Worm (Caenorhabditis elegans): ENCODE measurements around the gene snx-14.

snx-14 gene

DNA sequence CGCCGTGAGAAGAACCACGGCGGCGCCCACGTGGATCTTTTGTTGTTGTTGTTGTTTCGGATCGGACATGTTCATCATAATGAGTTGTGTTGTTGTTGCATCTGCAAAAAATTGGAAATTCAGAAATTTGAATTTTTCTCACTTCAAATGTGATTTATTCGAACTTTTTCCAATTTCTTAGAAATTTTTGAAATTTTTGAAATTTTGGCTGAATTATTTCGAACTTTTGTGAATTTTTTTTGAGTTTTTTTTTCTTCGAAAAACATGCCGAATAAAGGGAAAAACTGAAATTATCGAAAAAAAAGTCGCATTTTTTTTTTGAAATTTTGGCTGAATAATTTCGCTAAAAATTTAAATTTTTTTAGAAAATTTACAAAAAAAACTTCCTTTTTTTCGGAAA is at the start of gene snx-14:
TSS of gene snx-14 (minus strand) at position 101 of the 400 bp plus-strand sequence.
- no peak for TF ChIP-seq nhr-11 (tag; optimal IDR thresholded peaks at IDR 0.05)
- TF ChIP-seq rbr-2 (tag; optimal IDR thresholded peaks at IDR 0.05) = no peak
- TF ChIP-seq ama-1 (optimal IDR thresholded peaks at IDR 0.05) = no peak
- TF ChIP-seq zip-11 (GFP tag; IDR thresholded peaks at IDR 0.05) = no peak
- no peak for TF ChIP-seq ztf-11 (tag; optimal IDR thresholded peaks at IDR 0.05)
- no peak for TF ChIP-seq pha-4 (GFP tag; IDR thresholded peaks at IDR 0.05)
- no peak for TF ChIP-seq pha-4 (tag; optimal IDR thresholded peaks at IDR 0.05)
- no peak for TF ChIP-seq Y5F2A.4 (GFP tag; optimal IDR thresholded peaks at IDR 0.05)
- no peak for TF ChIP-seq saeg-2 (GFP tag; IDR thresholded peaks at IDR 0.05)
- TF ChIP-seq fos-1 (tag; optimal IDR thresholded peaks at IDR 0.05) = no peak
- TF ChIP-seq nhr-25 (tag; optimal IDR thresholded peaks at IDR 0.05; ENCODE audit: borderline replicate concordance, insufficient read depth) = no peak
- no peak for TF ChIP-seq tag-97 (GFP tag; IDR thresholded peaks at IDR 0.05)

ce11 chrII:13575018-13575948 is 44.3 kb upstream of the snx-14 start, which contains the start of the genes mrpl-37 and lin-38:
Gene mrpl-37 (minus strand): TSS chrII:13575068.
Gene lin-38 (plus strand): TSS chrII:13575925.
- TF ChIP-seq lin-15B (tag; optimal IDR thresholded peaks at IDR 0.05) = peak; percentile 53
- TF ChIP-seq T20F7.1 (GFP tag; optimal IDR thresholded peaks at IDR 0.05) = no peak
- TF ChIP-seq lin-13 (GFP tag; optimal IDR thresholded peaks at IDR 0.05) = peak; percentile 84
- TF ChIP-seq F37D6.2 (tag; optimal IDR thresholded peaks at IDR 0.05) = peak; percentile 25
- no peak for TF ChIP-seq gei-8 (GFP tag; optimal IDR thresholded peaks at IDR 0.05)
- TF ChIP-seq dpl-1 (GFP tag; optimal IDR thresholded peaks at IDR 0.05) = peak; percentile 68
- TF ChIP-seq Y5F2A.4 (GFP tag; optimal IDR thresholded peaks at IDR 0.05) = no peak
- TF ChIP-seq fkh-10 (GFP tag; optimal IDR thresholded peaks at IDR 0.05) = peak; percentile 53
- peak; percentile 13 for TF ChIP-seq F49E8.2 (tag; optimal IDR thresholded peaks at IDR 0.05; ENCODE audit: borderline replicate concordance)
- no peak for TF ChIP-seq ZK337.2 (GFP tag; IDR thresholded peaks at IDR 0.05)
- peak; percentile 80 for TF ChIP-seq hlh-30 (tag; optimal IDR thresholded peaks at IDR 0.05; ENCODE audit: insufficient read depth)
- peak; percentile 78 for TF ChIP-seq set-16 (GFP tag; IDR thresholded peaks at IDR 0.05)
- TF ChIP-seq daf-19 (GFP tag; conservative IDR thresholded peaks at IDR 0.05) = no peak
- TF ChIP-seq nhr-28 (tag; optimal IDR thresholded peaks at IDR 0.05) = peak; percentile 29
- no peak for TF ChIP-seq dmd-9 (GFP tag; IDR thresholded peaks at IDR 0.05)
- peak; percentile 73 for TF ChIP-seq mep-1 (tag; optimal IDR thresholded peaks at IDR 0.05)
- peak; percentile 48 for TF ChIP-seq nhr-11 (tag; optimal IDR thresholded peaks at IDR 0.05)
- peak; percentile 64 for TF ChIP-seq dve-1 (tag; optimal IDR thresholded peaks at IDR 0.05; ENCODE audit: insufficient read depth)
- peak; percentile 58 for TF ChIP-seq rbr-2 (tag; optimal IDR thresholded peaks at IDR 0.05)
- peak; percentile 5 for TF ChIP-seq nhr-25 (tag; optimal IDR thresholded peaks at IDR 0.05; ENCODE audit: borderline replicate concordance, insufficient read depth)
- peak; percentile 15 to 78 for TF ChIP-seq lsy-2 (tag; optimal IDR thresholded peaks at IDR 0.05)
- peak; percentile 86 for TF ChIP-seq lin-38 (GFP tag; IDR thresholded peaks at IDR 0.05)
- no peak for TF ChIP-seq daf-16 (GFP tag; optimal IDR thresholded peaks at IDR 0.05)
- peak; percentile 46 for TF ChIP-seq daf-16 (tag; optimal IDR thresholded peaks at IDR 0.05)
- peak in 1 of 2 experiments; percentile 55 for TF ChIP-seq mdl-1 (tag; optimal IDR thresholded peaks at IDR 0.05)
- peak; percentile 85 for TF ChIP-seq nhr-77 (tag; optimal IDR thresholded peaks at IDR 0.05)
- TF ChIP-seq mdt-29 (GFP tag; IDR thresholded peaks at IDR 0.05) = no peak
- no peak for TF ChIP-seq lin-1 (GFP tag; IDR thresholded peaks at IDR 0.05)
- no peak for TF ChIP-seq madf-9 (GFP tag; conservative IDR thresholded peaks at IDR 0.05)
- no peak for TF ChIP-seq ztf-7 (tag; optimal IDR thresholded peaks at IDR 0.05)
- peak; percentile 58 for TF ChIP-seq nhr-6 (tag; optimal IDR thresholded peaks at IDR 0.05)
- peak in 1 of 2 experiments; percentile 63 for TF ChIP-seq hif-1 (tag; optimal IDR thresholded peaks at IDR 0.05)
- TF ChIP-seq zag-1 (tag; optimal IDR thresholded peaks at IDR 0.05) = no peak
- peak; percentile 64 for TF ChIP-seq hmg-1.1 (GFP tag; IDR thresholded peaks at IDR 0.05)
- TF ChIP-seq aha-1 (tag) = peak; percentile 98
- 0 out of 2 replicates have a peak, but pooled peaks have one; percentile 47 for TF ChIP-seq egl-43 (GFP tag; IDR thresholded peaks at IDR 0.05)
- no peak for TF ChIP-seq T26A8.4 (GFP tag; IDR thresholded peaks at IDR 0.05)
- TF ChIP-seq pha-4 (GFP tag; IDR thresholded peaks at IDR 0.05) = peak; percentile 39; the same call in 1 of the 2 replicates
- TF ChIP-seq pha-4 (tag; optimal IDR thresholded peaks at IDR 0.05) = no peak
- TF ChIP-seq snpc-4 (tag; optimal IDR thresholded peaks at IDR 0.05) = no peak
- no peak for TF ChIP-seq nhr-48 (tag; optimal IDR thresholded peaks at IDR 0.05)
